Worm (Caenorhabditis elegans) whole organism, L3 larva: ENCODE measurements around the gene hpo-40.

Source experiments
- R02D3.7 ChIP-seq: fragments of 150-350 bp; optimal IDR thresholded peaks from 2 replicates; lab custom pipeline; 2014; ENCODE audit warnings: missing biosample characterization, missing genetic modification characterization
- ZK546.5 ChIP-seq: sonication (generic microtip); optimal IDR thresholded peaks from 2 replicates; lab custom pipeline; 2017; ENCODE audit warnings: missing biosample characterization, missing genetic modification characterization
- aly-2 ChIP-seq: fragments of 150-350 bp; optimal IDR thresholded peaks from 2 replicates; lab custom pipeline; 2014; ENCODE audit warnings: missing biosample characterization, missing genetic modification characterization
- ama-1 ChIP-seq: fragments of 150-350 bp; optimal IDR thresholded peaks from 2 replicates; lab custom pipeline; 2018
- ceh-16 ChIP-seq: sonication (generic microtip); optimal IDR thresholded peaks from 2 replicates; lab custom pipeline; 2017; ENCODE audit warnings: missing biosample characterization, missing genetic modification characterization
- ceh-82 ChIP-seq: fragments of 150-350 bp; optimal IDR thresholded peaks from 2 replicates; lab custom pipeline; 2014; ENCODE audit warnings: missing biosample characterization, missing genetic modification characterization
- ceh-9 ChIP-seq: sonication (generic microtip); optimal IDR thresholded peaks from 2 replicates; lab custom pipeline; 2018; ENCODE audit warnings: missing biosample characterization, missing genetic modification characterization
- egl-5 ChIP-seq: fragments of 150-350 bp; optimal IDR thresholded peaks from 2 replicates; lab custom pipeline; 2017; ENCODE audit warnings: missing biosample characterization, missing genetic modification reagents, missing genetic modification characterization, inconsistent platforms
- elt-1 ChIP-seq: fragments of 150-350 bp; optimal IDR thresholded peaks from 2 replicates; lab custom pipeline; 2014; ENCODE audit warnings: missing biosample characterization, missing genetic modification characterization
- elt-2 ChIP-seq: sonication (generic microtip); optimal IDR thresholded peaks from 2 replicates; lab custom pipeline; 2016; ENCODE audit warnings: missing genetic modification reagents, mild to moderate bottlenecking, missing genetic modification characterization, missing compliant biosample characterization
- elt-3 ChIP-seq, 3 experiments: fragments of 150-350 bp in 1 of 3; sonication (generic microtip) in 2 of 3; optimal IDR thresholded peaks; 2 replicates in 2 of 3; 4 replicates in 1 of 3; lab custom pipeline; 2014 to 2017; ENCODE audit warnings: missing biosample characterization in 3 of 3, missing genetic modification characterization in 3 of 3
- fkh-2 ChIP-seq: fragments of 150-350 bp; optimal IDR thresholded peaks from 2 replicates; lab custom pipeline; 2014; ENCODE audit warnings: missing biosample characterization, missing genetic modification reagents, missing genetic modification characterization
- hmg-11 ChIP-seq: sonication (generic microtip); optimal IDR thresholded peaks from 2 replicates; lab custom pipeline; 2016; ENCODE audit warnings: missing genetic modification characterization, missing compliant biosample characterization
- jun-1 ChIP-seq: fragments of 150-350 bp; optimal IDR thresholded peaks from 2 replicates; lab custom pipeline; 2014; ENCODE audit warnings: missing biosample characterization, missing genetic modification reagents, missing genetic modification characterization
- lin-15B ChIP-seq: fragments of 150-350 bp; optimal IDR thresholded peaks from 2 replicates; lab custom pipeline; 2014; ENCODE audit warnings: missing biosample characterization, missing genetic modification characterization
- nfya-1 ChIP-seq: sonication (generic microtip); optimal IDR thresholded peaks from 2 replicates; lab custom pipeline; 2017; ENCODE audit warnings: missing genetic modification characterization, mild to moderate bottlenecking, missing compliant biosample characterization, antibody characterized with exemption, moderate library complexity; ENCODE audit not compliant: insufficient read depth
- nhr-11 ChIP-seq: fragments of 150-350 bp; optimal IDR thresholded peaks from 2 replicates; lab custom pipeline; 2014; ENCODE audit warnings: missing biosample characterization, missing genetic modification characterization
- nhr-12 ChIP-seq: fragments of 150-350 bp; optimal IDR thresholded peaks from 2 replicates; lab custom pipeline; 2014; ENCODE audit warnings: missing biosample characterization, missing genetic modification characterization
- nhr-23 ChIP-seq: fragments of 150-350 bp; optimal IDR thresholded peaks from 2 replicates; lab custom pipeline; 2014; ENCODE audit warnings: missing biosample characterization, missing genetic modification reagents, missing genetic modification characterization
- nhr-28 ChIP-seq: fragments of 150-350 bp; optimal IDR thresholded peaks from 2 replicates; lab custom pipeline; 2014; ENCODE audit warnings: missing biosample characterization, missing genetic modification characterization
- nhr-43 ChIP-seq: sonication (generic microtip); optimal IDR thresholded peaks from 2 replicates; lab custom pipeline; 2016; ENCODE audit warnings: mild to moderate bottlenecking, missing genetic modification characterization, missing compliant biosample characterization; ENCODE audit not compliant: poor library complexity, severe bottlenecking
- nhr-76 ChIP-seq: fragments of 150-350 bp; sonication (generic microtip); optimal IDR thresholded peaks from 5 replicates; lab custom pipeline; 2014; ENCODE audit warnings: missing biosample characterization, missing genetic modification characterization
- pha-4 ChIP-seq: fragments of 150-350 bp; optimal IDR thresholded peaks from 2 replicates; lab custom pipeline; 2014; ENCODE audit warnings: missing biosample characterization, missing genetic modification reagents, missing genetic modification characterization
- pqm-1 ChIP-seq: fragments of 150-350 bp; optimal IDR thresholded peaks from 2 replicates; lab custom pipeline; 2017; ENCODE audit warnings: missing biosample characterization, missing genetic modification characterization, inconsistent platforms
- sea-2 ChIP-seq: fragments of 150-350 bp; sonication (generic microtip); optimal IDR thresholded peaks from 4 replicates; lab custom pipeline; 2014; ENCODE audit warnings: missing biosample characterization, missing genetic modification reagents, missing genetic modification characterization
- unc-39 ChIP-seq: sonication (generic microtip); optimal IDR thresholded peaks from 4 replicates; lab custom pipeline; 2017; ENCODE audit warnings: missing biosample characterization, missing genetic modification characterization
- unc-62 ChIP-seq: fragments of 150-350 bp; sonication (generic microtip); optimal IDR thresholded peaks from 4 replicates; lab custom pipeline; 2014; ENCODE audit warnings: missing biosample characterization, missing genetic modification reagents, missing genetic modification characterization
- zag-1 ChIP-seq: fragments of 150-350 bp; optimal IDR thresholded peaks from 2 replicates; lab custom pipeline; 2014; ENCODE audit warnings: missing biosample characterization, missing genetic modification characterization

Gene hpo-40

DNA sequence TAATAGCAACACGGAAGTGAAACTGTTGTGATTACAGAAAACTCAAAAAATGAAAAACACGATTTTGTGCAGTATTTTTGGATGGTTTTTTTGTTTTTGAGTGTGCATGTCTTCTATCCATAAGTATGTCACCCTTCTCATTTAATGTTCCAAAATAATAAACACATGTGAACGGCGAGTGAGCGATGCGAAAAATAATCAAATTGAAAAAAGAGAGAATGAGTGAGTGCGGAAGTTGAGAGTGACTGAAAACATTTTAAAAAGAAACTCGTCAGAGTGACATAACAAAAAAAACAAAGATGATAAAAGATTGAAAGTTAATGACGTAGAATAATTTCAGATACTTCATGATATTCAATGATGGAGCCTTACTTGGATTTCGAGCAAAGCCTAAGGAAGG is 36.8 kb downstream of the hpo-40 start:
- TF ChIP-seq zag-1 (tag; lab: Kevin White, UChicago) (no peak), sea-2 (no peak), ceh-9 (tag; lab: Kevin White, UChicago) (no peak), nhr-11 (tag; lab: Kevin White, UChicago) (no peak), aly-2 (no peak), egl-5 (tag; lab: Kevin White, UChicago) (no peak), nhr-28 (tag; lab: Kevin White, UChicago) (no peak), elt-3 (tag; optimal IDR thresholded peaks at IDR 0.05; lab: Kevin White, UChicago) (no peak), R02D3.7 (tag; lab: Kevin White, UChicago) (no peak), fkh-2 (tag; lab: Kevin White, UChicago) (no peak), elt-1 (no peak), unc-39 (no peak), lin-15B (tag; lab: Kevin White, UChicago) (no peak), nhr-76 (no peak), ZK546.5 (tag; lab: Kevin White, UChicago) (no peak)

DNA sequence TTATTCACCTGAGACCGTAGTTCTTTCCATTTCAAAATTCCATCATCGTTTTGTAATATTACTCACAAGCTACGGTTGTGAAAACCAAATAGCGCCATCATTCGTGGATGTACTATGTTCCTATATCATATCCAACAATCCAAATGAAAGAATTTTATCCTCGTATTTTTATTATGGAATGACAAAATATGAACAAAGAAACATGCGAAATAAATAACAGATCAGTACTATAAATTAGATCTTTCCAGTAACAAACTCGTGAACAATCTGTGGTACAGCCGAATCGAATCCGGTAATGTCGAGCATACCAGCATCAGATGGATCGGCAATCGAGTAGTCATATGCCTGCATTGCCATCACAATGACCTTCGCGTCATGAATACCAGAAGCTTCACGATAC is 40.0 kb downstream of the hpo-40 start:
- TF ChIP-seq nhr-12 (tag; lab: Kevin White, UChicago) (no peak), ama-1 (lab: Kevin White, UChicago) (peak; percentile 53)

- no peak for TF ChIP-seq lin-15B (tag; lab: Kevin White, UChicago)
- no peak for TF ChIP-seq hmg-11 (tag; lab: Kevin White, UChicago)
- TF ChIP-seq pha-4 (tag; lab: Kevin White, UChicago): peak; percentile 62
- TF ChIP-seq nfya-1: peak; percentile 7
- peak; percentile 32 for TF ChIP-seq pqm-1
- peak; percentile 13 for TF ChIP-seq elt-2
These were observed 42.3 kb downstream of the hpo-40 start, which contains the start of gene rop-1 for ce11 chrV:10255005-10255472. TSS of gene rop-1 (minus strand) at chrV:10255055.

- TF ChIP-seq elt-2 (peak; percentile 81), pha-4 (tag; lab: Kevin White, UChicago) (peak; percentile 70), unc-62 (GFP tag; lab: Kevin White, UChicago) (no peak), jun-1 (peak; percentile 27), pqm-1 (peak; percentile 84), ceh-82 (tag; lab: Kevin White, UChicago) (no peak)
These were observed 43.3 kb downstream of the hpo-40 start, which contains the start of gene nhr-232 for ce11 chrV:10256050-10256449. TSS of gene nhr-232 (plus strand) at chrV:10256170.

ce11 chrV:10260460-10260859 is 47.7 kb downstream of the hpo-40 start, which contains the start of gene sri-18:
TSS of gene sri-18 (minus strand) at chrV:10260560.
- TF ChIP-seq nhr-43 (tag; lab: Kevin White, UChicago): no peak
- TF ChIP-seq sea-2: no peak
- no peak for TF ChIP-seq pqm-1
- no peak for TF ChIP-seq elt-3 (tag; optimal IDR thresholded peaks at IDR 0.05; lab: Kevin White, UChicago)
- no peak for TF ChIP-seq ceh-16 (tag; lab: Kevin White, UChicago)
- no peak for TF ChIP-seq unc-39
- no peak for TF ChIP-seq nhr-23 (tag; lab: Kevin White, UChicago)

DNA sequence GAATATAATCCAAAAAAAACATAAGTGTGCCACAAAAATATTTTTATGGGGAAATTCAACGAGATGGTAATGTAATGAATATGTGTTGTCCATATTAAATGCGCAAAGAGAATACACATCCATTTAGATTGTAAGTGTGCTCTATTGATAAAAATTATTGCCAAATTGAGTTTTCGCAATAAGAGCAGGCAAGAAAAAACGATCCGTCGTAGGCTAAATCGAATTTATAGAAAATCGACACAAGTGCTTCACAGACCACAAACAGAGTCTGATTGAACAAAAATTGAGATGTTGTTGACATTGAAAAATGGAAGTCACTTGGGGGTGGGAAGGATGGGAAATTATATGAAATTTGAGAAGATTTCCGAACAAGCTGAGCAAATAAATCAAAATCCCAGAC is 52.3 kb downstream of the hpo-40 start:
- TF ChIP-seq nhr-76 (no peak), pha-4 (tag; lab: Kevin White, UChicago) (peak; percentile 58), ama-1 (lab: Kevin White, UChicago) (no peak)
